Worm (Caenorhabditis elegans) whole organism, late embryonic: Measurements from ENCODE around the gene ccz-1.
A peak's percentile ranks its signal among the peaks of the same experiment; 100 is the strongest.

Source experiments
- C08G9.2 ChIP-seq: sonication (generic microtip); optimal IDR thresholded peaks from 2 replicates; lab custom pipeline; 2016; ENCODE audit warnings: mild to moderate bottlenecking, missing genetic modification characterization, moderate library complexity, missing compliant biosample characterization
- C38D4.7 ChIP-seq: fragments of 200-800 bp; sonication (Bioruptor generic); optimal IDR thresholded peaks from 2 replicates; lab custom pipeline; 2018; ENCODE audit warnings: mild to moderate bottlenecking, missing genetic modification characterization, moderate library complexity, missing compliant biosample characterization
- F13H6.1 ChIP-seq: sonication (generic microtip); optimal IDR thresholded peaks from 2 replicates; lab custom pipeline; 2016; ENCODE audit warnings: missing genetic modification characterization, missing compliant biosample characterization
- K02D7.2 ChIP-seq: sonication (generic microtip); optimal IDR thresholded peaks from 2 replicates; lab custom pipeline; 2017; ENCODE audit warnings: mild to moderate bottlenecking, missing genetic modification characterization, missing compliant biosample characterization
- K09A11.1 ChIP-seq: sonication (generic microtip); optimal IDR thresholded peaks from 2 replicates; lab custom pipeline; 2017; ENCODE audit warnings: antibody characterized with exemption, mild to moderate bottlenecking, missing genetic modification characterization, missing compliant biosample characterization; ENCODE audit not compliant: insufficient read depth
- T23F11.4 ChIP-seq: fragments of 200-800 bp; sonication (Bioruptor generic); optimal IDR thresholded peaks from 2 replicates; lab custom pipeline; 2018; ENCODE audit warnings: mild to moderate bottlenecking, missing genetic modification characterization, missing compliant biosample characterization
- ahr-1 ChIP-seq: sonication (generic microtip); optimal IDR thresholded peaks from 2 replicates; lab custom pipeline; 2016; ENCODE audit warnings: missing genetic modification characterization, missing compliant biosample characterization
- ama-1 ChIP-seq: fragments of 150-350 bp; optimal IDR thresholded peaks from 2 replicates; lab custom pipeline; 2014
- ceh-14 ChIP-seq: sonication (generic microtip); optimal IDR thresholded peaks from 2 replicates; lab custom pipeline; 2016; ENCODE audit warnings: missing genotype, missing genetic modification characterization, missing compliant biosample characterization
- ceh-18 ChIP-seq: sonication (generic microtip); optimal IDR thresholded peaks from 2 replicates; lab custom pipeline; 2016; ENCODE audit warnings: missing genetic modification characterization, missing compliant biosample characterization
- ceh-19 ChIP-seq: fragments of 200-800 bp; sonication (Bioruptor generic); optimal IDR thresholded peaks from 2 replicates; lab custom pipeline; 2018; ENCODE audit warnings: mild to moderate bottlenecking, missing genetic modification characterization, missing compliant biosample characterization
- ceh-2 ChIP-seq: sonication (generic microtip); optimal IDR thresholded peaks from 2 replicates; lab custom pipeline; 2016; ENCODE audit warnings: missing genotype, missing genetic modification characterization, missing compliant biosample characterization
- ceh-24 ChIP-seq: sonication (generic microtip); optimal IDR thresholded peaks from 2 replicates; lab custom pipeline; 2016; ENCODE audit warnings: mild to moderate bottlenecking, missing genetic modification characterization, missing compliant biosample characterization
- ceh-30 ChIP-seq: fragments of 150-350 bp; optimal IDR thresholded peaks from 2 replicates; lab custom pipeline; 2014; ENCODE audit warnings: missing biosample characterization, missing genetic modification characterization
- ceh-31 ChIP-seq: sonication (generic microtip); optimal IDR thresholded peaks from 2 replicates; lab custom pipeline; 2016; ENCODE audit warnings: missing genetic modification characterization, missing compliant biosample characterization
- ceh-34 ChIP-seq: sonication (generic microtip); optimal IDR thresholded peaks from 2 replicates; lab custom pipeline; 2016; ENCODE audit warnings: mild to moderate bottlenecking, missing genetic modification characterization, missing compliant biosample characterization
- ceh-45 ChIP-seq: fragments of 200-800 bp; sonication (Bioruptor generic); IDR thresholded peaks from 2 replicates; pipeline ENCODE4 v1.3.6; 2022; ENCODE audit warnings: missing genetic modification reagents, missing genetic modification characterization, missing compliant biosample characterization
- ceh-48 ChIP-seq: sonication (generic microtip); optimal IDR thresholded peaks from 2 replicates; lab custom pipeline; 2016; ENCODE audit warnings: missing genetic modification characterization, inconsistent platforms, missing compliant biosample characterization
- che-1 ChIP-seq: sonication (generic microtip); optimal IDR thresholded peaks from 2 replicates; lab custom pipeline; 2016; ENCODE audit warnings: mild to moderate bottlenecking, missing genetic modification characterization, missing compliant biosample characterization
- dmd-4 ChIP-seq: sonication (generic microtip); optimal IDR thresholded peaks from 2 replicates; lab custom pipeline; 2016; ENCODE audit warnings: borderline replicate concordance, missing genetic modification characterization, missing compliant biosample characterization
- dve-1 ChIP-seq: sonication (generic microtip); optimal IDR thresholded peaks from 2 replicates; lab custom pipeline; 2017; ENCODE audit warnings: antibody characterized with exemption, mild to moderate bottlenecking, missing genetic modification characterization, missing compliant biosample characterization
- elt-2 ChIP-seq: sonication (generic microtip); optimal IDR thresholded peaks from 2 replicates; lab custom pipeline; 2016; ENCODE audit warnings: missing genetic modification reagents, missing genetic modification characterization, missing compliant biosample characterization
- ets-4 ChIP-seq: sonication (generic microtip); optimal IDR thresholded peaks from 2 replicates; lab custom pipeline; 2016; ENCODE audit warnings: missing genetic modification characterization, missing compliant biosample characterization
- fax-1 ChIP-seq: sonication (generic microtip); optimal IDR thresholded peaks from 2 replicates; lab custom pipeline; 2016; ENCODE audit warnings: missing genotype, missing genetic modification characterization, missing compliant biosample characterization
- fkh-10 ChIP-seq: fragments of 150-350 bp; optimal IDR thresholded peaks from 2 replicates; lab custom pipeline; 2014; ENCODE audit warnings: missing biosample characterization, missing genetic modification reagents, missing genetic modification characterization
- fkh-6 ChIP-seq: sonication (generic microtip); optimal IDR thresholded peaks from 2 replicates; lab custom pipeline; 2016; ENCODE audit warnings: missing genetic modification characterization, missing compliant biosample characterization
- gmeb-2 ChIP-seq: sonication (generic microtip); optimal IDR thresholded peaks from 2 replicates; lab custom pipeline; 2016; ENCODE audit warnings: missing genetic modification characterization, inconsistent platforms, missing compliant biosample characterization
- hlh-15 ChIP-seq: sonication (generic microtip); optimal IDR thresholded peaks from 2 replicates; lab custom pipeline; 2016; ENCODE audit warnings: missing genetic modification characterization, missing compliant biosample characterization
- hlh-30 ChIP-seq: sonication (generic microtip); optimal IDR thresholded peaks from 2 replicates; lab custom pipeline; 2017; ENCODE audit warnings: antibody characterized with exemption, missing genetic modification characterization, missing compliant biosample characterization; ENCODE audit not compliant: insufficient read depth
- hlh-6 ChIP-seq: sonication (generic microtip); optimal IDR thresholded peaks from 2 replicates; lab custom pipeline; 2016; ENCODE audit warnings: missing genotype, missing genetic modification characterization, missing compliant biosample characterization
- hlh-8 ChIP-seq: sonication (generic microtip); optimal IDR thresholded peaks from 2 replicates; lab custom pipeline; 2016; ENCODE audit warnings: missing genotype, missing genetic modification characterization, missing compliant biosample characterization
- lim-6 ChIP-seq: sonication (generic microtip); optimal IDR thresholded peaks from 2 replicates; lab custom pipeline; 2016; ENCODE audit warnings: missing genetic modification characterization, missing compliant biosample characterization
- mec-3 ChIP-seq: sonication (generic microtip); optimal IDR thresholded peaks from 2 replicates; lab custom pipeline; 2016; ENCODE audit warnings: borderline replicate concordance, missing genetic modification characterization, missing compliant biosample characterization
- nfya-1 ChIP-seq: sonication (generic microtip); optimal IDR thresholded peaks from 2 replicates; lab custom pipeline; 2017; ENCODE audit warnings: missing genetic modification characterization, mild to moderate bottlenecking, missing compliant biosample characterization, antibody characterized with exemption, moderate library complexity
- nhr-232 ChIP-seq: sonication (generic microtip); optimal IDR thresholded peaks from 2 replicates; lab custom pipeline; 2016; ENCODE audit warnings: missing genetic modification characterization, missing compliant biosample characterization
- odd-2 ChIP-seq: sonication (generic microtip); optimal IDR thresholded peaks from 2 replicates; lab custom pipeline; 2017; ENCODE audit warnings: antibody characterized with exemption, mild to moderate bottlenecking, missing genetic modification characterization, missing compliant biosample characterization
- pag-3 ChIP-seq: sonication (generic microtip); optimal IDR thresholded peaks from 2 replicates; lab custom pipeline; 2016; ENCODE audit warnings: missing compliant biosample characterization, missing genetic modification characterization, borderline replicate concordance
- pha-2 ChIP-seq: sonication (generic microtip); optimal IDR thresholded peaks from 2 replicates; lab custom pipeline; 2017; ENCODE audit warnings: mild to moderate bottlenecking, missing genetic modification characterization, missing compliant biosample characterization
- pha-4 ChIP-seq: fragments of 150-350 bp; optimal IDR thresholded peaks from 2 replicates; lab custom pipeline; 2018; ENCODE audit warnings: missing biosample characterization, missing genetic modification reagents, missing genetic modification characterization
- ref-2 ChIP-seq: sonication (generic microtip); optimal IDR thresholded peaks from 2 replicates; lab custom pipeline; 2016; ENCODE audit warnings: missing genetic modification characterization, missing compliant biosample characterization
- rnt-1 ChIP-seq: sonication (generic microtip); optimal IDR thresholded peaks from 2 replicates; lab custom pipeline; 2016; ENCODE audit warnings: missing genetic modification characterization, missing compliant biosample characterization
- sdc-2 ChIP-seq: sonication (generic microtip); optimal IDR thresholded peaks from 2 replicates; lab custom pipeline; 2016; ENCODE audit warnings: missing genotype, missing genetic modification characterization, missing compliant biosample characterization
- syd-9 ChIP-seq: sonication (generic microtip); optimal IDR thresholded peaks from 2 replicates; lab custom pipeline; 2016; ENCODE audit warnings: mild to moderate bottlenecking, missing genetic modification characterization, moderate library complexity, missing compliant biosample characterization
- tbx-2 ChIP-seq: sonication (generic microtip); optimal IDR thresholded peaks from 2 replicates; lab custom pipeline; 2016; ENCODE audit warnings: missing genetic modification characterization, missing compliant biosample characterization
- tbx-7 ChIP-seq: sonication (generic microtip); optimal IDR thresholded peaks from 2 replicates; lab custom pipeline; 2016; ENCODE audit warnings: missing genotype, missing genetic modification characterization, missing compliant biosample characterization
- ttx-3 ChIP-seq: sonication (generic microtip); optimal IDR thresholded peaks from 2 replicates; lab custom pipeline; 2016; ENCODE audit warnings: missing genetic modification reagents, missing genetic modification characterization, missing compliant biosample characterization
- unc-3 ChIP-seq, 2 experiments: fragments of 200-800 bp in 1 of 2; sonication (Bioruptor generic) in 1 of 2; sonication (generic microtip) in 1 of 2; conservative IDR thresholded peaks in 1 of 2; optimal IDR thresholded peaks in 1 of 2; 2 replicates each; pipeline versions ENCODE4 v1.3.6 to Lab custom; 2016 to 2022; ENCODE audit warnings: missing compliant biosample characterization in 2 of 2, missing genetic modification characterization in 2 of 2, missing genetic modification reagents in 1 of 2
- unc-42 ChIP-seq: sonication (generic microtip); optimal IDR thresholded peaks from 2 replicates; lab custom pipeline; 2016; ENCODE audit warnings: missing genotype, missing genetic modification characterization, missing compliant biosample characterization
- unc-55 ChIP-seq: sonication (generic microtip); optimal IDR thresholded peaks from 2 replicates; lab custom pipeline; 2017; ENCODE audit warnings: missing biosample characterization, missing genetic modification reagents, missing genetic modification characterization
- unc-86 ChIP-seq: sonication (generic microtip); optimal IDR thresholded peaks from 2 replicates; lab custom pipeline; 2016; ENCODE audit warnings: missing genetic modification characterization, missing compliant biosample characterization
- zip-5 ChIP-seq: sonication (generic microtip); optimal IDR thresholded peaks from 2 replicates; lab custom pipeline; 2016; ENCODE audit warnings: missing genetic modification characterization, missing compliant biosample characterization
- ztf-16 ChIP-seq: sonication (generic microtip); optimal IDR thresholded peaks from 2 replicates; lab custom pipeline; 2017; ENCODE audit warnings: missing genetic modification characterization, missing compliant biosample characterization

ccz-1 gene

ce11 chrV:13715223-13715686 is 36.6 kb downstream of the ccz-1 start, which contains the start of gene zipt-9:
zipt-9 (minus strand) TSS chrV:13715273.
- TF ChIP-seq ceh-31 (peak; percentile 99), pha-4 (tag; lab: Kevin White, UChicago) (no peak), pag-3 (tag; lab: Kevin White, UChicago) (peak; percentile 61), ceh-48 (no peak), syd-9 (peak; percentile 39), hlh-6 (tag; lab: Kevin White, UChicago) (peak; percentile 41), fax-1 (tag; lab: Kevin White, UChicago) (peak; percentile 90), che-1 (tag; lab: Kevin White, UChicago) (peak; percentile 38), rnt-1 (tag; lab: Kevin White, UChicago) (peak; percentile 92), ceh-19 (GFP tag; lab: Kevin White, UChicago) (peak; percentile 22), unc-55 (GFP tag; lab: Kevin White, UChicago) (no peak), K02D7.2 (no peak), ref-2 (tag; lab: Kevin White, UChicago) (peak; percentile 96), ceh-34 (tag; lab: Kevin White, UChicago) (peak; percentile 89), ama-1 (no peak), K09A11.1 (no peak), pha-2 (peak; percentile 41), ceh-14 (peak; percentile 96), ceh-30 (no peak), ahr-1 (tag; lab: Kevin White, UChicago) (peak; percentile 79), C08G9.2 (tag; lab: Kevin White, UChicago) (peak; percentile 95), fkh-10 (GFP tag; lab: Kevin White, UChicago) (no peak), unc-3 (GFP tag; conservative IDR thresholded peaks at IDR 0.05; lab: Robert Waterston, UW) (peak; percentile 70), unc-3 (tag; optimal IDR thresholded peaks at IDR 0.05; lab: Kevin White, UChicago) (peak; percentile 73), ceh-2 (tag; lab: Kevin White, UChicago) (peak; percentile 94), hlh-8 (tag; lab: Kevin White, UChicago) (peak; percentile 90), hlh-30 (no peak), ceh-45 (GFP tag; lab: Robert Waterston, UW) (no peak), zip-5 (tag; lab: Kevin White, UChicago) (peak; percentile 91), fkh-6 (peak; percentile 72), tbx-2 (tag; lab: Kevin White, UChicago) (peak; percentile 98), dve-1 (tag; lab: Kevin White, UChicago) (no peak), hlh-15 (tag; lab: Kevin White, UChicago) (peak; percentile 79), elt-2 (peak; percentile 85), lim-6 (tag; lab: Kevin White, UChicago) (peak; percentile 87), ceh-24 (tag; lab: Kevin White, UChicago) (no peak), dmd-4 (tag; lab: Kevin White, UChicago) (peak; percentile 43), tbx-7 (peak; percentile 95), unc-86 (peak; percentile 68), F13H6.1 (tag; lab: Kevin White, UChicago) (peak; percentile 87), ttx-3 (tag; lab: Kevin White, UChicago) (peak; percentile 5), C38D4.7 (GFP tag; lab: Kevin White, UChicago) (no peak), mec-3 (tag; lab: Kevin White, UChicago) (peak; percentile 88), T23F11.4 (peak; percentile 12), sdc-2 (tag; lab: Kevin White, UChicago) (peak; percentile 51), ceh-18 (peak; percentile 76), ztf-16 (tag; lab: Kevin White, UChicago) (peak; percentile 62), odd-2 (tag; lab: Kevin White, UChicago) (no peak), nhr-232 (tag; lab: Kevin White, UChicago) (no peak), gmeb-2 (no peak), nfya-1 (peak; percentile 43), ets-4 (tag; lab: Kevin White, UChicago) (peak; percentile 95), unc-42 (tag; lab: Kevin White, UChicago) (peak; percentile 98)
